Worm (Caenorhabditis elegans): ENCODE results near the gene Y75B8A.28.

DNA sequence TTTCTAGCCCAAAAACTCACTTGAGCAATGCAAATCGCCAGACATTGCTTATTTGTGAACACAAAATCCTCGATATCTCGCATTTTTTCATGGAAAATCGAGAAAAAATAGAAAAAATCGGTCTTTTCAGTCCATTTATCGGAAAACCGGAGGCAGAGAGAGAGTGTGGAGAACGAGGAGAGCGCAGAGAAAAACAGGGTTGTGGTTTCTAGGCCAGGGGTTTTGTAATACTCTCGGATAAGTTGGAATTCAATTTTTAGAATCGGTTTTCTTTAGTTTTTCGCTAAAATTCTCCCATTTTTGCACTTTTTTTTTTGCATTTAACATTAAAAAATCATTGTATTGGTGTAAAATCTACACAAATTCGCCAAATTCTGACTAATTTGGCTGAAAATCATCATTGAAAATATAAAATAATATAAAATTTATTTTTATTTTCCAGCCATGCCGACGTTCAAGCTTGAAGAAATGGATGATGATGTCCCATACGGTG lies 45.2 kb upstream of the Y75B8A.28 start, which contains the start of the genes Y75B8A.24 and Y75B8A.25:
- TF ChIP-seq ahr-1 (tag; optimal IDR thresholded peaks at IDR 0.05) (no peak), ref-2 (tag; optimal IDR thresholded peaks at IDR 0.05) (peak; percentile 55), hlh-8 (tag; optimal IDR thresholded peaks at IDR 0.05) (peak; percentile 48), ceh-30 (tag; optimal IDR thresholded peaks at IDR 0.05) (no peak), mec-3 (tag; optimal IDR thresholded peaks at IDR 0.05; ENCODE audit: borderline replicate concordance) (peak; percentile 10), eyg-1 (tag; optimal IDR thresholded peaks at IDR 0.05) (no peak)
